Worm (Caenorhabditis elegans): ENCODE data around the gene pgp-6.

- no peak for TF ChIP-seq mdl-1 (tag; optimal IDR thresholded peaks at IDR 0.05)
- no peak for TF ChIP-seq ceh-16 (tag; optimal IDR thresholded peaks at IDR 0.05)
- TF ChIP-seq nhr-129 (tag; optimal IDR thresholded peaks at IDR 0.05), result peak; percentile 72
- TF ChIP-seq aly-2 (tag; optimal IDR thresholded peaks at IDR 0.05), result no peak
- no peak for TF ChIP-seq ceh-82 (tag; optimal IDR thresholded peaks at IDR 0.05)
- no peak for TF ChIP-seq nhr-6 (tag; optimal IDR thresholded peaks at IDR 0.05)
- TF ChIP-seq zag-1 (tag; optimal IDR thresholded peaks at IDR 0.05), result no peak
- TF ChIP-seq snpc-4 (tag; optimal IDR thresholded peaks at IDR 0.05), result no peak
- TF ChIP-seq elt-3 (tag; optimal IDR thresholded peaks at IDR 0.05), result no peak
Observed at ce11 chrX:10900079-10900724, 23.0 kb upstream of the pgp-6 start, which contains the start of gene suca-1.
